Fruit fly (Drosophila melanogaster) whole organism, embryonic: ENCODE results near the gene CG8562.

ENCODE experiments used
- Ada2b ChIP-seq: fragments of 200-800 bp; sonication (Bioruptor generic); IDR thresholded peaks from 2 replicates; pipeline ENCODE4 v1.3.6; 2022; ENCODE audit warnings: missing biosample characterization, missing genetic modification characterization
- CG12942 ChIP-seq: fragments of 200-800 bp; sonication (Bioruptor generic); optimal IDR thresholded peaks from 3 replicates; lab custom pipeline; 2016; ENCODE audit warnings: missing biosample characterization, missing genetic modification characterization
- CG13296 ChIP-seq: fragments of 200-800 bp; sonication (Bioruptor generic); optimal IDR thresholded peaks from 3 replicates; lab custom pipeline; 2018; ENCODE audit warnings: missing biosample characterization, mild to moderate bottlenecking, missing genetic modification characterization
- CG14050 ChIP-seq: fragments of 200-800 bp; sonication (Bioruptor generic); IDR thresholded peaks from 3 replicates; pipeline ENCODE4 v1.3.6; 2022; ENCODE audit warnings: missing biosample characterization, missing genetic modification characterization
- CG14441 ChIP-seq: fragments of 200-800 bp; sonication (Bioruptor generic); IDR thresholded peaks from 2 replicates; pipeline ENCODE4 v1.3.6; 2022; ENCODE audit warnings: missing biosample characterization, missing genetic modification characterization
- CG14860 ChIP-seq: fragments of 200-800 bp; sonication (Bioruptor generic); IDR thresholded peaks from 3 replicates; pipeline ENCODE4 v1.3.6; 2022; ENCODE audit warnings: missing biosample characterization, missing genetic modification characterization; ENCODE audit not compliant: partially characterized antibody
- CG15073 ChIP-seq: fragments of 200-800 bp; sonication (Bioruptor generic); optimal IDR thresholded peaks from 2 replicates; lab custom pipeline; 2016; ENCODE audit warnings: missing biosample characterization, missing genetic modification characterization
- CG16863 ChIP-seq: fragments of 200-800 bp; sonication (Bioruptor generic); optimal IDR thresholded peaks from 3 replicates; lab custom pipeline; 2016; ENCODE audit warnings: missing biosample characterization, missing genetic modification characterization
- CG17186 ChIP-seq: fragments of 200-800 bp; sonication (Bioruptor generic); optimal IDR thresholded peaks from 3 replicates; lab custom pipeline; 2017; ENCODE audit warnings: missing biosample characterization, missing genetic modification reagents, missing genetic modification characterization
- CG17385 ChIP-seq: fragments of 200-800 bp; sonication (Bioruptor generic); optimal IDR thresholded peaks from 3 replicates; lab custom pipeline; 2018; ENCODE audit warnings: missing biosample characterization, mild to moderate bottlenecking, missing genetic modification characterization
- CG17802 ChIP-seq: fragments of 200-800 bp; sonication (Bioruptor generic); optimal IDR thresholded peaks from 2 replicates; lab custom pipeline; 2018; ENCODE audit warnings: missing biosample characterization, mild to moderate bottlenecking, missing genetic modification characterization, moderate library complexity
- CG2116 ChIP-seq: fragments of 200-800 bp; sonication (Bioruptor generic); optimal IDR thresholded peaks from 3 replicates; lab custom pipeline; 2018; ENCODE audit warnings: missing biosample characterization, mild to moderate bottlenecking, missing genetic modification characterization
- CG2129 ChIP-seq: fragments of 200-800 bp; sonication (Bioruptor generic); IDR thresholded peaks from 2 replicates; pipeline ENCODE4 v1.3.6; 2022; ENCODE audit warnings: missing biosample characterization, missing genetic modification characterization; ENCODE audit not compliant: partially characterized antibody
- CG2202 ChIP-seq: fragments of 200-800 bp; sonication (Bioruptor generic); optimal IDR thresholded peaks from 2 replicates; lab custom pipeline; 2018; ENCODE audit warnings: missing biosample characterization, mild to moderate bottlenecking, missing genetic modification characterization
- CG3838 ChIP-seq: fragments of 200-800 bp; sonication (Bioruptor generic); optimal IDR thresholded peaks from 3 replicates; lab custom pipeline; 2016; ENCODE audit warnings: missing biosample characterization, missing genetic modification characterization
- CG4820 ChIP-seq: fragments of 200-800 bp; sonication (Bioruptor generic); optimal IDR thresholded peaks from 3 replicates; lab custom pipeline; 2016; ENCODE audit warnings: missing biosample characterization, missing genetic modification characterization
- CG6765 ChIP-seq: fragments of 200-800 bp; sonication (Bioruptor generic); optimal IDR thresholded peaks from 3 replicates; lab custom pipeline; 2017; ENCODE audit warnings: missing biosample characterization, mild to moderate bottlenecking, missing genetic modification characterization
- CG7372 ChIP-seq: fragments of 200-800 bp; sonication (Bioruptor generic); IDR thresholded peaks from 2 replicates; pipeline ENCODE4 v1.3.6; 2022; ENCODE audit warnings: missing biosample characterization, missing genetic modification characterization
- CG8944 ChIP-seq: fragments of 200-800 bp; sonication (Bioruptor generic); optimal IDR thresholded peaks from 3 replicates; lab custom pipeline; 2016; ENCODE audit warnings: missing biosample characterization, missing genetic modification characterization
- CG9215 ChIP-seq: fragments of 200-800 bp; sonication (Bioruptor generic); IDR thresholded peaks from 2 replicates; pipeline ENCODE4 v1.3.6; 2022; ENCODE audit warnings: missing biosample characterization, missing genetic modification characterization
- CG9609 ChIP-seq: fragments of 200-800 bp; sonication (Bioruptor generic); optimal IDR thresholded peaks from 3 replicates; lab custom pipeline; 2016; ENCODE audit warnings: missing biosample characterization, missing genetic modification characterization
- CG9727 ChIP-seq: fragments of 200-800 bp; sonication (Bioruptor generic); optimal IDR thresholded peaks from 3 replicates; lab custom pipeline; 2017; ENCODE audit warnings: missing biosample characterization, mild to moderate bottlenecking, missing genetic modification characterization
- Hr78 ChIP-seq, 2 experiments: fragments of 200-800 bp in 1 of 2; fragments of >200 bp in 1 of 2; sonication (Bioruptor generic) in 1 of 2; optimal IDR thresholded peaks; 2 replicates each; lab custom pipeline; 2017 to 2019; ENCODE audit warnings: missing biosample characterization in 2 of 2, missing genetic modification characterization in 2 of 2, mild to moderate bottlenecking in 1 of 2, moderate library complexity in 1 of 2
- Mes4 ChIP-seq: fragments of 200-800 bp; sonication (Bioruptor generic); optimal IDR thresholded peaks from 2 replicates; lab custom pipeline; 2016; ENCODE audit warnings: missing biosample characterization, missing genetic modification characterization
- Pdp1 ChIP-seq, 2 experiments: fragments of 200-800 bp; sonication (Bioruptor generic); optimal IDR thresholded peaks; 3 replicates each; lab custom pipeline; 2016; ENCODE audit warnings: missing biosample characterization in 2 of 2, missing genetic modification characterization in 2 of 2, mild to moderate bottlenecking in 1 of 2, moderate library complexity in 1 of 2
- Poxn ChIP-seq: fragments of 200-800 bp; sonication (Bioruptor generic); IDR thresholded peaks from 2 replicates; pipeline ENCODE4 v1.3.6; 2022; ENCODE audit warnings: missing biosample characterization, missing genetic modification characterization
- Rx ChIP-seq: fragments of 200-800 bp; sonication (Bioruptor generic); IDR thresholded peaks from 2 replicates; pipeline ENCODE4 v1.3.6; 2022; ENCODE audit warnings: missing biosample characterization, missing genetic modification characterization
- Spps ChIP-seq: fragments of 200-800 bp; sonication (Bioruptor generic); optimal IDR thresholded peaks from 2 replicates; lab custom pipeline; 2018; ENCODE audit warnings: missing biosample characterization, mild to moderate bottlenecking, missing genetic modification characterization
- Ssrp ChIP-seq: fragments of 200-800 bp; sonication (Bioruptor generic); optimal IDR thresholded peaks from 2 replicates; lab custom pipeline; 2018; ENCODE audit warnings: missing biosample characterization, mild to moderate bottlenecking, missing genetic modification characterization, moderate library complexity
- Vsx1 ChIP-seq: fragments of 200-800 bp; sonication (Bioruptor generic); optimal IDR thresholded peaks from 2 replicates; lab custom pipeline; 2017; ENCODE audit warnings: missing biosample characterization, mild to moderate bottlenecking, missing genetic modification characterization, missing genetic modification reagents
- Xbp1 ChIP-seq: fragments of 200-800 bp; sonication (Bioruptor generic); optimal IDR thresholded peaks from 3 replicates; lab custom pipeline; 2016; ENCODE audit warnings: missing biosample characterization, mild to moderate bottlenecking, missing genetic modification characterization
- YL-1 ChIP-seq: fragments of 200-800 bp; sonication (Bioruptor generic); optimal IDR thresholded peaks from 3 replicates; lab custom pipeline; 2017; ENCODE audit warnings: missing biosample characterization, mild to moderate bottlenecking, missing genetic modification characterization
- ci ChIP-seq: fragments of 200-800 bp; sonication (Bioruptor generic); IDR thresholded peaks from 3 replicates; pipeline ENCODE4 v1.3.6; 2022; ENCODE audit warnings: missing biosample characterization, missing genetic modification characterization
- crp ChIP-seq, 2 experiments: fragments of 200-800 bp; sonication (Bioruptor generic); optimal IDR thresholded peaks; 2 replicates in 1 of 2; 3 replicates in 1 of 2; lab custom pipeline; 2017; ENCODE audit warnings: missing biosample characterization in 2 of 2, missing genetic modification characterization in 2 of 2, mild to moderate bottlenecking in 1 of 2, moderate library complexity in 1 of 2
- esg ChIP-seq: fragments of 200-800 bp; sonication (Bioruptor generic); conservative IDR thresholded peaks from 2 replicates; pipeline ENCODE4 v1.3.6; 2022; ENCODE audit warnings: missing biosample characterization, missing genetic modification characterization
- eve ChIP-seq, 2 experiments: fragments of >200 bp; optimal IDR thresholded peaks; 2 replicates each; lab custom pipeline; 2017; ENCODE audit warnings: missing biosample characterization in 2 of 2, missing genetic modification characterization in 2 of 2
- ewg ChIP-seq: fragments of 200-800 bp; sonication (Bioruptor generic); optimal IDR thresholded peaks from 3 replicates; lab custom pipeline; 2017; ENCODE audit warnings: mild to moderate bottlenecking, missing biosample characterization, missing genetic modification reagents, missing genetic modification characterization
- gsb-n ChIP-seq: fragments of 200-800 bp; sonication (Bioruptor generic); optimal IDR thresholded peaks from 3 replicates; lab custom pipeline; 2018; ENCODE audit warnings: missing biosample characterization, mild to moderate bottlenecking, missing genetic modification characterization
- hb ChIP-seq: fragments of 200-800 bp; sonication (Bioruptor generic); IDR thresholded peaks from 3 replicates; pipeline ENCODE4 v1.3.6; 2022; ENCODE audit warnings: missing biosample characterization, missing genetic modification characterization; ENCODE audit not compliant: partially characterized antibody
- hkb ChIP-seq, 2 experiments: fragments of 200-800 bp in 1 of 2; fragments of >200 bp in 1 of 2; sonication (Bioruptor generic) in 1 of 2; IDR thresholded peaks in 1 of 2; optimal IDR thresholded peaks in 1 of 2; 2 replicates each; pipeline versions ENCODE4 v1.3.6 to Lab custom; 2017 to 2022; ENCODE audit warnings: missing biosample characterization in 1 of 2, missing genetic modification characterization in 1 of 2
- nau ChIP-seq: fragments of 200-800 bp; sonication (Bioruptor generic); optimal IDR thresholded peaks from 3 replicates; lab custom pipeline; 2017; ENCODE audit warnings: missing biosample characterization, mild to moderate bottlenecking, missing genetic modification characterization, missing genetic modification reagents
- nmo ChIP-seq: fragments of 200-800 bp; sonication (Bioruptor generic); optimal IDR thresholded peaks from 2 replicates; lab custom pipeline; 2018; ENCODE audit warnings: missing biosample characterization, mild to moderate bottlenecking, missing genetic modification characterization, moderate library complexity
- oc ChIP-seq: fragments of 200-800 bp; sonication (Bioruptor generic); optimal IDR thresholded peaks from 2 replicates; lab custom pipeline; 2018; ENCODE audit warnings: missing biosample characterization, mild to moderate bottlenecking, missing genetic modification characterization, moderate library complexity
- p53 ChIP-seq: fragments of 200-800 bp; sonication (Bioruptor generic); optimal IDR thresholded peaks from 2 replicates; lab custom pipeline; 2016; ENCODE audit warnings: missing biosample characterization, missing genetic modification characterization
- scrt ChIP-seq: fragments of 200-800 bp; sonication (Bioruptor generic); optimal IDR thresholded peaks from 2 replicates; lab custom pipeline; 2018; ENCODE audit warnings: missing biosample characterization, mild to moderate bottlenecking, missing genetic modification characterization, moderate library complexity
- shn ChIP-seq: fragments of 200-800 bp; sonication (Bioruptor generic); optimal IDR thresholded peaks from 3 replicates; lab custom pipeline; 2016; ENCODE audit warnings: missing biosample characterization, missing genetic modification characterization
- slou ChIP-seq: fragments of 200-800 bp; sonication (Bioruptor generic); optimal IDR thresholded peaks from 3 replicates; lab custom pipeline; 2016; ENCODE audit warnings: missing biosample characterization, missing genetic modification characterization
- sob ChIP-seq: fragments of 200-800 bp; sonication (Bioruptor generic); IDR thresholded peaks from 2 replicates; pipeline ENCODE4 v1.3.6; 2022; ENCODE audit warnings: missing biosample characterization, missing genetic modification characterization
- tin ChIP-seq: fragments of 200-800 bp; sonication (Bioruptor generic); optimal IDR thresholded peaks from 3 replicates; lab custom pipeline; 2016; ENCODE audit warnings: missing biosample characterization, missing genetic modification characterization

Gene CG8562

dm6 chr3L:7360324-7360852 lies 37.7 kb upstream of the CG8562 start, which contains the start of gene Sec63 (continued):
- TF ChIP-seq gsb-n (tag; lab: Kevin White, UChicago): no peak
- TF ChIP-seq CG13296: no peak
- no peak for TF ChIP-seq CG16863
- no peak for TF ChIP-seq eve (GFP tag; optimal IDR thresholded peaks at IDR 0.05; lab: Kevin White, UChicago)
- TF ChIP-seq crp (GFP tag; optimal IDR thresholded peaks at IDR 0.05; lab: Kevin White, UChicago): peak in 1 of 2 experiments; percentile 74
- TF ChIP-seq CG9215 (GFP tag; lab: Robert Waterston, UW): peak; percentile 44
- peak; percentile 43; the same call in 1 of the 2 replicates for TF ChIP-seq CG7372
- no peak for TF ChIP-seq oc (tag; lab: Kevin White, UChicago)
- TF ChIP-seq YL-1 (GFP tag; lab: Kevin White, UChicago): no peak
- peak; percentile 80 for TF ChIP-seq CG14860 (GFP tag; lab: Robert Waterston, UW)
- TF ChIP-seq CG17186 (GFP tag; lab: Kevin White, UChicago): peak; percentile 41
- TF ChIP-seq CG17802 (tag; lab: Kevin White, UChicago): no peak
- peak; percentile 42; the same call in 1 of the 2 replicates for TF ChIP-seq esg (GFP tag; lab: Robert Waterston, UW)
- TF ChIP-seq hb (GFP tag; lab: Robert Waterston, UW): peak; percentile 87
- peak; percentile 42 for TF ChIP-seq Ssrp (tag; lab: Kevin White, UChicago)
- peak; percentile 54; the same call in 2 of the 3 replicates for TF ChIP-seq CG14050 (GFP tag; lab: Robert Waterston, UW)
- TF ChIP-seq CG15073: no peak
- TF ChIP-seq nmo: peak; percentile 46
- no peak for TF ChIP-seq slou (GFP tag; lab: Kevin White, UChicago)
- TF ChIP-seq Ada2b (GFP tag; lab: Robert Waterston, UW): 0 out of 2 replicates have a peak, but pooled peaks have one; percentile 4
- TF ChIP-seq Mes4 (GFP tag; lab: Kevin White, UChicago): no peak
- peak; percentile 10 for TF ChIP-seq CG9609
- TF ChIP-seq Poxn: no peak
- no peak for TF ChIP-seq CG2202 (tag; lab: Kevin White, UChicago)
- TF ChIP-seq CG4820: peak; percentile 21
- peak; percentile 67 for TF ChIP-seq Xbp1 (GFP tag; lab: Kevin White, UChicago)
- TF ChIP-seq hkb (optimal IDR thresholded peaks at IDR 0.05; lab: Kevin White, UChicago): no peak
- peak; percentile 7; the same call in 1 of the 2 replicates for TF ChIP-seq hkb (GFP tag; IDR thresholded peaks at IDR 0.05; lab: Robert Waterston, UW)
- no peak for TF ChIP-seq CG8944
- TF ChIP-seq CG2116 (GFP tag; lab: Kevin White, UChicago): peak; percentile 78
- no peak; the same call in 1 of the 3 replicates for TF ChIP-seq ci (GFP tag; lab: Robert Waterston, UW)
- TF ChIP-seq nau (GFP tag; lab: Kevin White, UChicago): no peak
- TF ChIP-seq Spps (tag; lab: Kevin White, UChicago): no peak
- TF ChIP-seq CG12942 (GFP tag; lab: Kevin White, UChicago): peak; percentile 13
- peak; percentile 44 for TF ChIP-seq ewg (GFP tag; lab: Kevin White, UChicago)
- peak; percentile 64; the same call in 1 of the 2 replicates for TF ChIP-seq CG14441 (GFP tag; lab: Robert Waterston, UW)
- TF ChIP-seq CG17385: no peak
- TF ChIP-seq CG6765 (GFP tag; lab: Kevin White, UChicago): no peak
- peak; percentile 19; the same call in 1 of the 2 replicates for TF ChIP-seq sob (GFP tag; lab: Robert Waterston, UW)
- TF ChIP-seq Pdp1 (GFP tag; optimal IDR thresholded peaks at IDR 0.05; lab: Kevin White, UChicago): peak; percentile 5 to 11
- no peak for TF ChIP-seq shn (GFP tag; lab: Kevin White, UChicago)
- TF ChIP-seq Hr78 (GFP tag; optimal IDR thresholded peaks at IDR 0.05; lab: Kevin White, UChicago): no peak
- TF ChIP-seq p53 (GFP tag; lab: Kevin White, UChicago): no peak
- TF ChIP-seq Rx (GFP tag; lab: Robert Waterston, UW): no peak
- TF ChIP-seq CG9727 (GFP tag; lab: Kevin White, UChicago): peak; percentile 20
- TF ChIP-seq CG2129 (GFP tag; lab: Robert Waterston, UW): peak; percentile 69
- TF ChIP-seq CG3838 (GFP tag; lab: Kevin White, UChicago): peak; percentile 2
- no peak for TF ChIP-seq scrt (GFP tag; lab: Kevin White, UChicago)
- peak; percentile 7 for TF ChIP-seq tin
- peak; percentile 25 for TF ChIP-seq Vsx1 (GFP tag; lab: Kevin White, UChicago)
